Worm (Caenorhabditis elegans) whole organism, L1 larva: ENCODE data around the gene Y41D4B.14.

Source experiments
- ceh-88 ChIP-seq: fragments of 200-800 bp; sonication (Bioruptor generic); IDR thresholded peaks from 2 replicates; pipeline ENCODE4 v1.3.6; 2022; ENCODE audit warnings: missing genetic modification characterization, missing compliant biosample characterization
- egl-27 ChIP-seq, 2 experiments: fragments of 150-350 bp in 1 of 2; sonication (generic microtip); optimal IDR thresholded peaks; 3 replicates each; lab custom pipeline; 2017 to 2018; ENCODE audit warnings: missing biosample characterization in 2 of 2, missing genetic modification characterization in 2 of 2, missing genetic modification reagents in 2 of 2
- ets-5 ChIP-seq: fragments of 200-800 bp; sonication (Bioruptor generic); IDR thresholded peaks from 2 replicates; pipeline ENCODE4 v1.3.6; 2022; ENCODE audit warnings: missing genetic modification characterization, missing compliant biosample characterization
- fkh-8 ChIP-seq: sonication (generic microtip); optimal IDR thresholded peaks from 2 replicates; lab custom pipeline; 2016; ENCODE audit warnings: mild to moderate bottlenecking, missing genetic modification characterization, missing compliant biosample characterization
- lin-14 ChIP-seq: fragments of 200-800 bp; sonication (Bioruptor generic); optimal IDR thresholded peaks from 2 replicates; lab custom pipeline; 2018; ENCODE audit warnings: mild to moderate bottlenecking, missing genetic modification characterization, moderate library complexity, missing compliant biosample characterization
- zip-4 ChIP-seq: fragments of 200-800 bp; sonication (Bioruptor generic); optimal IDR thresholded peaks from 2 replicates; lab custom pipeline; 2018; ENCODE audit warnings: mild to moderate bottlenecking, missing genetic modification characterization, moderate library complexity, missing compliant biosample characterization

DNA sequence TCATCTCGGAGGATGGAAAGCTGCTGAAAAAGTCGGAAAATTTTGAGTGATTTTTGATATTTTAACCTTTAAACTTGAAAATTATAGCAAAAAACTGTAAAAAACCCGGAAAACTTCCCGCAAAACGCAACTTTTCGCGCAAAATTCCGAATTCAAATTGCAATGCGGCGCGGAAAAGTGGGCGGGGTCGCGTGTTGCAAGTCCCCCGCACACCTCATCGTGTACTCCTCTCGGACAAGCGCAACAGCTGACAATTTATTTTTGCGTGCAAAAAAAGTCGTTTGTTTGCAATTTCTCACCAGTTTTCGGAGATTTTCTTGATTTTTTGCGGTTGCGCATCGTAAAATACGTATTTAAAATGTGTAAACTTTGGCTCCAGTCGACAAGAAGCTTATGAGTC, 19.0 kb downstream of the Y41D4B.14 start, which contains the start of gene npp-8:
- TF ChIP-seq zip-4 (GFP tag; lab: Kevin White, UChicago) (no peak), ets-5 (GFP tag; lab: Robert Waterston, UW) (no peak), lin-14 (GFP tag; lab: Kevin White, UChicago) (no peak), egl-27 (tag; optimal IDR thresholded peaks at IDR 0.05; lab: Kevin White, UChicago) (no peak), fkh-8 (tag; lab: Kevin White, UChicago) (peak; percentile 87), ceh-88 (peak; percentile 59)
